Worm (Caenorhabditis elegans) whole organism, dauer: ENCODE measurements around the gene C17H12.12.
"Not testable (repeated sequence)": the region's sequence is repeated elsewhere in the genome, so short reads cannot be mapped to it uniquely, and the experiment has no call there.

Experiments
- unc-62 ChIP-seq: sonication (generic microtip); optimal IDR thresholded peaks from 2 replicates; lab custom pipeline; 2017; ENCODE audit warnings: missing biosample characterization, missing genetic modification reagents, missing genetic modification characterization

The C17H12.12 gene

ce11 chrIV:6827477-6827876 is 31.8 kb downstream of the C17H12.12 start, which contains the start of gene H20E11.2:
TSS of gene H20E11.2 (plus strand) at chrIV:6827777.
- TF ChIP-seq unc-62 (GFP tag; lab: Kevin White, UChicago): not testable (repeated sequence)

ce11 chrIV:6829902-6830301 is 34.2 kb downstream of the C17H12.12 start, which contains the start of gene H20E11.1:
TSS of gene H20E11.1 (plus strand) at chrIV:6830145.
- no peak for TF ChIP-seq unc-62 (GFP tag; lab: Kevin White, UChicago)

- TF ChIP-seq unc-62 (GFP tag; lab: Kevin White, UChicago): no peak
These were observed 36.5 kb downstream of the C17H12.12 start for ce11 chrIV:6832194-6832593.

ce11 chrIV:6833617-6834016 is 37.9 kb downstream of the C17H12.12 start:
- no peak for TF ChIP-seq unc-62 (GFP tag; lab: Kevin White, UChicago)

ce11 chrIV:6834705-6835104 is 39.0 kb downstream of the C17H12.12 start:
- TF ChIP-seq unc-62 (GFP tag; lab: Kevin White, UChicago): no peak

- no peak for TF ChIP-seq unc-62 (GFP tag; lab: Kevin White, UChicago)
These were observed 41.0 kb downstream of the C17H12.12 start for ce11 chrIV:6836769-6837168.

- TF ChIP-seq unc-62 (GFP tag; lab: Kevin White, UChicago): no peak
These were observed 43.4 kb downstream of the C17H12.12 start for ce11 chrIV:6839091-6839522.

ce11 chrIV:6841562-6842282 is 46.0 kb downstream of the C17H12.12 start:
- no peak for TF ChIP-seq unc-62 (GFP tag; lab: Kevin White, UChicago)

- TF ChIP-seq unc-62 (GFP tag; lab: Kevin White, UChicago): no peak
These were observed 46.8 kb downstream of the C17H12.12 start, which contains the start of gene lip-1 for ce11 chrIV:6842470-6843008. TSS of gene lip-1 (plus strand) at chrIV:6842958.
